Fruit fly (Drosophila melanogaster): ENCODE measurements around the gene Cpr65Az.

DNA sequence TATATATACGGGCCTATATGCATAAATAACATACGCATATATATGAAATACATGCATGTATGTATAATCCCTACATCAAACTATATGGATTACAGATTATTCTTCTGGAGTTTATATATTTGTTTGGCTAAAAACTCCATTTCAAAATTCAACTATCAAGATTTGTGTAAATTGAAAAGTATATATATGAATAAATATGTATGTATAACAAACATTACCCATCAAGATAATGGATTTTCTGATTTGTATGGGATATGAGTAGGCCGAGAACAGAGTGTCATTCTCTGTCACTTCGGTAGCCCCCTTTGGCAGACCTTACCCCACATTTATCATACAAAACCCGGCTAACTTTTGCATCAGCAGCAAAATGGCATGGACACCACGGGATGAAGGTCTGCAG is 39.6 kb downstream of the Cpr65Az start, which contains the start of gene CG8219:
- no peak for TF ChIP-seq fd96Ca (GFP tag; IDR thresholded peaks at IDR 0.05)
- TF ChIP-seq CG10348 (GFP tag; IDR thresholded peaks at IDR 0.05) = no peak
- TF ChIP-seq Pif1B (GFP tag; optimal IDR thresholded peaks at IDR 0.05) = no peak
- TF ChIP-seq CG14655 (GFP tag; optimal IDR thresholded peaks at IDR 0.05) = no peak
- no peak for TF ChIP-seq D1 (tag; optimal IDR thresholded peaks at IDR 0.05)
- TF ChIP-seq Ets98B (GFP tag; IDR thresholded peaks at IDR 0.05) = no peak
- TF ChIP-seq CG15710 (tag; optimal IDR thresholded peaks at IDR 0.05) = no peak
- TF ChIP-seq CG8301 (tag; optimal IDR thresholded peaks at IDR 0.05) = no peak
- TF ChIP-seq CG4496 (GFP tag; IDR thresholded peaks at IDR 0.05) = no peak
- TF ChIP-seq CG34367 (tag; optimal IDR thresholded peaks at IDR 0.05) = no peak
- no peak for TF ChIP-seq EcR (GFP tag; optimal IDR thresholded peaks at IDR 0.05)
- no peak for TF ChIP-seq CG13204 (GFP tag; optimal IDR thresholded peaks at IDR 0.05)
- TF ChIP-seq Pif1A (GFP tag; optimal IDR thresholded peaks at IDR 0.05) = no peak

Data from whole organism, pupa.